Worm (Caenorhabditis elegans) whole organism, L2 larva: ENCODE results near the gene C44B11.4.
A peak's percentile ranks its signal among the peaks of the same experiment; 100 is the strongest.

ENCODE experiments used
- C34F6.9 ChIP-seq: fragments of 150-350 bp; optimal IDR thresholded peaks from 2 replicates; lab custom pipeline; 2014; ENCODE audit warnings: missing biosample characterization, missing genetic modification characterization
- F13H6.1 ChIP-seq: sonication (generic microtip); optimal IDR thresholded peaks from 2 replicates; lab custom pipeline; 2016; ENCODE audit warnings: missing genetic modification characterization, missing compliant biosample characterization
- R02D3.7 ChIP-seq: fragments of 150-350 bp; optimal IDR thresholded peaks from 2 replicates; lab custom pipeline; 2014; ENCODE audit warnings: missing biosample characterization, missing genetic modification characterization
- Y55F3AM.14 ChIP-seq: fragments of 200-800 bp; sonication (Bioruptor generic); optimal IDR thresholded peaks from 2 replicates; lab custom pipeline; 2018; ENCODE audit warnings: mild to moderate bottlenecking, missing genetic modification characterization, missing compliant biosample characterization
- alr-1 ChIP-seq: fragments of 150-350 bp; optimal IDR thresholded peaks from 2 replicates; lab custom pipeline; 2014; ENCODE audit warnings: missing biosample characterization, missing genetic modification characterization
- aly-2 ChIP-seq: fragments of 150-350 bp; optimal IDR thresholded peaks from 2 replicates; lab custom pipeline; 2014; ENCODE audit warnings: missing biosample characterization, missing genetic modification characterization
- ama-1 ChIP-seq: fragments of 150-350 bp; optimal IDR thresholded peaks from 2 replicates; lab custom pipeline; 2018; ENCODE audit warnings: inconsistent platforms
- blmp-1 ChIP-seq: sonication (generic microtip); optimal IDR thresholded peaks from 2 replicates; lab custom pipeline; 2017; ENCODE audit warnings: missing genetic modification characterization, mild to moderate bottlenecking, missing compliant biosample characterization, antibody characterized with exemption, moderate library complexity; ENCODE audit not compliant: insufficient read depth
- dmd-4 ChIP-seq: sonication (generic microtip); optimal IDR thresholded peaks from 2 replicates; lab custom pipeline; 2017; ENCODE audit warnings: missing biosample characterization, missing genetic modification characterization
- egl-27 ChIP-seq: sonication (generic microtip); optimal IDR thresholded peaks from 3 replicates; lab custom pipeline; 2017; ENCODE audit warnings: missing biosample characterization, missing genetic modification reagents, missing genetic modification characterization
- elt-1 ChIP-seq: fragments of 150-350 bp; optimal IDR thresholded peaks from 2 replicates; lab custom pipeline; 2014; ENCODE audit warnings: missing biosample characterization, missing genetic modification characterization
- gmeb-1 ChIP-seq: fragments of 150-350 bp; optimal IDR thresholded peaks from 2 replicates; lab custom pipeline; 2014; ENCODE audit warnings: missing biosample characterization, missing genetic modification characterization
- lin-13 ChIP-seq: fragments of 150-350 bp; optimal IDR thresholded peaks from 2 replicates; lab custom pipeline; 2014; ENCODE audit warnings: missing biosample characterization, missing genetic modification reagents, missing genetic modification characterization
- lsy-2 ChIP-seq, 2 experiments: fragments of 150-350 bp in 1 of 2; sonication (generic microtip) in 1 of 2; optimal IDR thresholded peaks; 2 replicates each; lab custom pipeline; 2014 to 2017; ENCODE audit warnings: missing biosample characterization in 2 of 2, missing genetic modification characterization in 2 of 2
- mbf-1 ChIP-seq: sonication (generic microtip); optimal IDR thresholded peaks from 2 replicates; lab custom pipeline; 2017; ENCODE audit warnings: missing biosample characterization, missing genetic modification characterization
- mdl-1 ChIP-seq, 2 experiments: fragments of 150-350 bp in 1 of 2; sonication (generic microtip) in 1 of 2; optimal IDR thresholded peaks; 2 replicates each; lab custom pipeline; 2017; ENCODE audit warnings: missing biosample characterization in 2 of 2, missing genetic modification characterization in 2 of 2
- nhr-10 ChIP-seq: sonication (generic microtip); optimal IDR thresholded peaks from 2 replicates; lab custom pipeline; 2017; ENCODE audit warnings: missing biosample characterization, missing genetic modification characterization
- nhr-11 ChIP-seq: fragments of 150-350 bp; optimal IDR thresholded peaks from 2 replicates; lab custom pipeline; 2014; ENCODE audit warnings: missing biosample characterization, missing genetic modification characterization
- nhr-129 ChIP-seq: fragments of 150-350 bp; optimal IDR thresholded peaks from 2 replicates; lab custom pipeline; 2014; ENCODE audit warnings: missing biosample characterization, missing genetic modification characterization
- nhr-21 ChIP-seq: fragments of 150-350 bp; optimal IDR thresholded peaks from 2 replicates; lab custom pipeline; 2014; ENCODE audit warnings: missing biosample characterization, missing genetic modification characterization
- nhr-23 ChIP-seq: fragments of 150-350 bp; optimal IDR thresholded peaks from 2 replicates; lab custom pipeline; 2014; ENCODE audit warnings: missing biosample characterization, missing genetic modification reagents, missing genetic modification characterization
- nhr-237 ChIP-seq: fragments of 150-350 bp; optimal IDR thresholded peaks from 2 replicates; lab custom pipeline; 2014; ENCODE audit warnings: missing biosample characterization, missing genetic modification characterization
- nhr-25 ChIP-seq: fragments of 150-350 bp; sonication (generic microtip); optimal IDR thresholded peaks from 3 replicates; lab custom pipeline; 2014; ENCODE audit warnings: missing biosample characterization, missing genetic modification characterization
- peb-1 ChIP-seq: fragments of 150-350 bp; optimal IDR thresholded peaks from 2 replicates; lab custom pipeline; 2014; ENCODE audit warnings: missing biosample characterization, missing genetic modification characterization
- sem-4 ChIP-seq: fragments of 150-350 bp; optimal IDR thresholded peaks from 2 replicates; lab custom pipeline; 2014; ENCODE audit warnings: missing biosample characterization, missing genetic modification reagents, missing genetic modification characterization
- skn-1 ChIP-seq: sonication (generic microtip); optimal IDR thresholded peaks from 2 replicates; lab custom pipeline; 2017; ENCODE audit warnings: missing biosample characterization, missing genetic modification characterization
- sma-9 ChIP-seq, 2 experiments: fragments of 150-350 bp in 1 of 2; sonication (generic microtip) in 1 of 2; optimal IDR thresholded peaks; 2 replicates each; lab custom pipeline; 2014 to 2016; ENCODE audit warnings: missing genetic modification characterization in 2 of 2, mild to moderate bottlenecking in 1 of 2, missing biosample characterization in 1 of 2, missing compliant biosample characterization in 1 of 2, missing genetic modification reagents in 1 of 2, moderate library complexity in 1 of 2
- snpc-4 ChIP-seq: fragments of 150-350 bp; optimal IDR thresholded peaks from 2 replicates; lab custom pipeline; 2014; ENCODE audit warnings: missing biosample characterization, missing genetic modification characterization
- unc-39 ChIP-seq: fragments of 150-350 bp; optimal IDR thresholded peaks from 2 replicates; lab custom pipeline; 2014; ENCODE audit warnings: missing biosample characterization, missing genetic modification characterization
- unc-55 ChIP-seq: fragments of 150-350 bp; sonication (generic microtip); optimal IDR thresholded peaks from 3 replicates; lab custom pipeline; 2014; ENCODE audit warnings: missing biosample characterization, missing genetic modification reagents, missing genetic modification characterization
- unc-62 ChIP-seq: fragments of 150-350 bp; optimal IDR thresholded peaks from 2 replicates; lab custom pipeline; 2014; ENCODE audit warnings: missing biosample characterization, missing genetic modification reagents, missing genetic modification characterization
- zag-1 ChIP-seq: fragments of 150-350 bp; optimal IDR thresholded peaks from 2 replicates; lab custom pipeline; 2014; ENCODE audit warnings: missing biosample characterization, missing genetic modification characterization
- ztf-1 ChIP-seq: fragments of 200-800 bp; sonication (Bioruptor generic); conservative IDR thresholded peaks from 2 replicates; pipeline ENCODE4 v1.3.6; 2022; ENCODE audit warnings: missing genetic modification characterization, missing compliant biosample characterization
- ztf-4 ChIP-seq: fragments of 150-350 bp; optimal IDR thresholded peaks from 2 replicates; lab custom pipeline; 2014; ENCODE audit warnings: missing biosample characterization, missing genetic modification characterization

C44B11.4 gene

ce11 chrIII:3140227-3140626 lies 3.3 kb downstream of the C44B11.4 start:
- no peak for TF ChIP-seq blmp-1
- TF ChIP-seq Y55F3AM.14 (GFP tag; lab: Kevin White, UChicago): no peak
- no peak for TF ChIP-seq sma-9 (GFP tag; optimal IDR thresholded peaks at IDR 0.05; lab: Kevin White, UChicago)
- no peak for TF ChIP-seq sma-9 (tag; optimal IDR thresholded peaks at IDR 0.05; lab: Kevin White, UChicago)
- TF ChIP-seq ztf-4 (tag; lab: Kevin White, UChicago): no peak
- TF ChIP-seq nhr-25 (tag; lab: Kevin White, UChicago): no peak
- TF ChIP-seq mdl-1 (tag; optimal IDR thresholded peaks at IDR 0.05; lab: Kevin White, UChicago): no peak
- TF ChIP-seq peb-1 (tag; lab: Kevin White, UChicago): no peak
- no peak for TF ChIP-seq mbf-1 (tag; lab: Kevin White, UChicago)

ce11 chrIII:3139144-3139543 lies 4.4 kb downstream of the C44B11.4 start, which contains the start of gene mec-12:
mec-12 (minus strand) TSS chrIII:3139234.
- TF ChIP-seq ztf-1 (no peak), zag-1 (tag; lab: Kevin White, UChicago) (peak; percentile 68), peb-1 (tag; lab: Kevin White, UChicago) (no peak), alr-1 (no peak), C34F6.9 (tag; lab: Kevin White, UChicago) (peak; percentile 36), unc-55 (GFP tag; lab: Kevin White, UChicago) (peak; percentile 15), ama-1 (lab: Kevin White, UChicago) (no peak), sem-4 (tag; lab: Kevin White, UChicago) (peak; percentile 40), lsy-2 (tag; optimal IDR thresholded peaks at IDR 0.05; lab: Kevin White, UChicago) (peak in 1 of 2 experiments; percentile 57)

- TF ChIP-seq Y55F3AM.14 (GFP tag; lab: Kevin White, UChicago) (no peak), dmd-4 (tag; lab: Kevin White, UChicago) (no peak)
Measured at ce11 chrIII:3138087-3138486, 5.5 kb downstream of the C44B11.4 start.

- no peak for TF ChIP-seq nhr-237 (tag; lab: Kevin White, UChicago)
- TF ChIP-seq mdl-1 (tag; optimal IDR thresholded peaks at IDR 0.05; lab: Kevin White, UChicago): no peak
- no peak for TF ChIP-seq F13H6.1 (tag; lab: Kevin White, UChicago)
- TF ChIP-seq unc-39 (tag; lab: Kevin White, UChicago): no peak
- TF ChIP-seq lin-13 (GFP tag; lab: Kevin White, UChicago): no peak
Measured at ce11 chrIII:3136325-3137001, 7.1 kb downstream of the C44B11.4 start.

- TF ChIP-seq nhr-23 (no peak), gmeb-1 (tag; lab: Kevin White, UChicago) (no peak), nhr-129 (tag; lab: Kevin White, UChicago) (no peak), nhr-11 (tag; lab: Kevin White, UChicago) (no peak), elt-1 (tag; lab: Kevin White, UChicago) (no peak), egl-27 (tag; lab: Kevin White, UChicago) (no peak), nhr-21 (tag; lab: Kevin White, UChicago) (no peak), dmd-4 (tag; lab: Kevin White, UChicago) (no peak), nhr-10 (tag; lab: Kevin White, UChicago) (no peak), C34F6.9 (tag; lab: Kevin White, UChicago) (no peak), unc-62 (GFP tag; lab: Kevin White, UChicago) (no peak), R02D3.7 (no peak), skn-1 (tag; lab: Kevin White, UChicago) (no peak), nhr-25 (tag; lab: Kevin White, UChicago) (no peak), lsy-2 (tag; optimal IDR thresholded peaks at IDR 0.05; lab: Kevin White, UChicago) (no peak), F13H6.1 (tag; lab: Kevin White, UChicago) (no peak), snpc-4 (tag; lab: Kevin White, UChicago) (no peak), alr-1 (no peak), aly-2 (no peak)
Measured at ce11 chrIII:3129036-3129435, 14.5 kb downstream of the C44B11.4 start, which contains the start of gene Y53G8B.1. Y53G8B.1 (plus strand) TSS chrIII:3129277.
